Fruit fly (Drosophila melanogaster): ENCODE results near the gene CG34284.
A peak's percentile ranks its signal among the peaks of the same experiment; 100 is the strongest.

CG34284 gene

dm6 chr3R:18928346-18928917 lies 25.7 kb upstream of the CG34284 start, which contains the start of gene Mpc1:
TSS of gene Mpc1 (minus strand) at chr3R:18928659.
- peak in 1 of 2 experiments; percentile 27 for TF ChIP-seq foxo (GFP tag; optimal IDR thresholded peaks at IDR 0.05)
- peak; percentile 43 for TF ChIP-seq woc (GFP tag; optimal IDR thresholded peaks at IDR 0.05)
- TF ChIP-seq Rel (GFP tag; optimal IDR thresholded peaks at IDR 0.05): no peak
- peak; percentile 100 for TF ChIP-seq Rel (tag; optimal IDR thresholded peaks at IDR 0.05)
- TF ChIP-seq tai (GFP tag; optimal IDR thresholded peaks at IDR 0.05): peak; percentile 47
- no peak for TF ChIP-seq fru (GFP tag; optimal IDR thresholded peaks at IDR 0.05)
- no peak for TF ChIP-seq dl (GFP tag; optimal IDR thresholded peaks at IDR 0.05; ENCODE audit: insufficient read depth in 1 of 2, partially characterized antibody in 2 of 2)
- TF ChIP-seq jim (GFP tag; optimal IDR thresholded peaks at IDR 0.05): no peak
- TF ChIP-seq psq (GFP tag; optimal IDR thresholded peaks at IDR 0.05): peak; percentile 26
- TF ChIP-seq Hnf4 (GFP tag; optimal IDR thresholded peaks at IDR 0.05): peak; percentile 4

DNA sequence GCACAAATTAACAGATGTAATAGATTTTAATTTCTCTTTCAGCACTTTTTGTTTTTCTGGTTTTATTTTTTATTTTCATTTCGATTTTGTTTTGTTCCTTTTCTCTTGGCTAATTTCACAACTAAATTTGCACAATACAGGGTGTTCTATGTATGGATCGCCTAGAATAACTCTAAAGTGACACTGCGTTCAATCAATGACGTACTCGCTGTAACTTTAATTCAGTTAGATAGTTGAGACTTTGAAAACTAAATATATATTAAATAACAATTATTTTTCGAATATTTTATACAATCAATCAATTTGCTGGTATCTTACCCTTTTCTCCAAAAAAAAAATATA lies 21.9 kb upstream of the CG34284 start:
- TF ChIP-seq psq (GFP tag; optimal IDR thresholded peaks at IDR 0.05) (no peak), GATAd (GFP tag; optimal IDR thresholded peaks at IDR 0.05) (no peak), Hr83 (GFP tag; optimal IDR thresholded peaks at IDR 0.05; ENCODE audit: poor library complexity, severe bottlenecking) (no peak), Vsx2 (GFP tag; optimal IDR thresholded peaks at IDR 0.05; ENCODE audit: partially characterized antibody) (no peak), h (GFP tag; optimal IDR thresholded peaks at IDR 0.05) (no peak)

DNA sequence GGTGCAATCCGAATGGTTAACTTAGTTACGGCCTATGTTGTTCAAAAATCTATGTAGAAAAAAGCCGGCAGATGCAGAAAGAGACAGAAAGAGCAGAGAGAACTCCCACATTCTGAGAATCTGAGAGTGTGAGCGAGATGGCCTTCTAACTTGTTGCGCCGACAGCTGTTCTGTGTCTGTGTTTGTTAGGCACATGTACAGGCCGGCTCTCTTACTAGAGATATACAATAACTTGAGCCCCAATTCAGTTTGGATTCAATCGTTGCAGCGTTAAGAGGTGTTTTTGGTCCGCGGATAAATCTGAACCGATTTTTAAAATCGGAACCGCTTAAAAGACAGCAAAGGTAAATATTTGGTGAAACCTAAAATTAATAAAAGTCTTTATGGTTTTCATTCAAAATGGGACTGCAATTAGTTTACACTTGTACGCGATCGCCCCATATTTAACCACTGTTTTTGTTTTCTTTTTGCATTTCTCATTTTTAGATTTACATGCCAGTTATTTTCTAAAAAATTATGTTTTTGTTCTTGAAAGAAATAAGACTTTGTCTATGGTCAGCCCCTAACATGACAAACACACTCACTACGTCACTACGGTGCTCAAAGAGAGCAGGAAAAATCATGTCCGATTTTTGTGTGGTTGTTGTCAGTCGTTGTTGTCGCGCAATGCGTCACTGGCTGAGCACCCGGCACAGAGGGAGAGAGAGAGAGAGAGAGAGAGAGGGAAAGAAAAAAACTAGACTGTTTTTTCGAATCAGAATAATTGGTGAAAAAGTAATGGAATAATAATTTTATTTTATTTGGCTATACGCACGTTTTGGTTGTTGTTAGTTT lies 21.3 kb upstream of the CG34284 start:
- TF ChIP-seq Mio (GFP tag; optimal IDR thresholded peaks at IDR 0.05): no peak
- TF ChIP-seq sage (GFP tag; optimal IDR thresholded peaks at IDR 0.05): no peak
- no peak for TF ChIP-seq lola (GFP tag; optimal IDR thresholded peaks at IDR 0.05)
- no peak for TF ChIP-seq jim (GFP tag; optimal IDR thresholded peaks at IDR 0.05)
- TF ChIP-seq N (GFP tag; optimal IDR thresholded peaks at IDR 0.05): peak; percentile 78
- no peak for TF ChIP-seq Hnf4 (GFP tag; optimal IDR thresholded peaks at IDR 0.05)
- no peak for TF ChIP-seq sv (GFP tag; optimal IDR thresholded peaks at IDR 0.05)
- TF ChIP-seq Myc (optimal IDR thresholded peaks at IDR 0.05): no peak
- TF ChIP-seq Hr83 (GFP tag; optimal IDR thresholded peaks at IDR 0.05; ENCODE audit: poor library complexity, severe bottlenecking): peak; percentile 33
- TF ChIP-seq HLH106 (tag; optimal IDR thresholded peaks at IDR 0.05): no peak
- no peak for TF ChIP-seq Rel (GFP tag; optimal IDR thresholded peaks at IDR 0.05)
- peak; percentile 9 for TF ChIP-seq Rel (tag; optimal IDR thresholded peaks at IDR 0.05)
- no peak for TF ChIP-seq dsf (GFP tag; optimal IDR thresholded peaks at IDR 0.05; ENCODE audit: borderline replicate concordance)
- TF ChIP-seq h (GFP tag; optimal IDR thresholded peaks at IDR 0.05): peak; percentile 23
- TF ChIP-seq woc (GFP tag; optimal IDR thresholded peaks at IDR 0.05): no peak
- no peak for TF ChIP-seq fru (GFP tag; optimal IDR thresholded peaks at IDR 0.05)
- no peak for TF ChIP-seq tai (GFP tag; optimal IDR thresholded peaks at IDR 0.05)
- no peak for TF ChIP-seq CG32264 (GFP tag; optimal IDR thresholded peaks at IDR 0.05)
- no peak for TF ChIP-seq Sp1 (GFP tag; optimal IDR thresholded peaks at IDR 0.05)
- no peak for TF ChIP-seq Abd-B (GFP tag; optimal IDR thresholded peaks at IDR 0.05)
- no peak for TF ChIP-seq CG9705 (GFP tag; optimal IDR thresholded peaks at IDR 0.05)
- TF ChIP-seq psq (GFP tag; optimal IDR thresholded peaks at IDR 0.05): no peak
- peak; percentile 40 for TF ChIP-seq brk (GFP tag; optimal IDR thresholded peaks at IDR 0.05)
- TF ChIP-seq br (GFP tag; optimal IDR thresholded peaks at IDR 0.05): peak; percentile 22
- TF ChIP-seq foxo (GFP tag; optimal IDR thresholded peaks at IDR 0.05): no peak
- no peak for TF ChIP-seq rgr (GFP tag; optimal IDR thresholded peaks at IDR 0.05)
- no peak for TF ChIP-seq pan (optimal IDR thresholded peaks at IDR 0.05)
- no peak for TF ChIP-seq Vsx2 (GFP tag; optimal IDR thresholded peaks at IDR 0.05; ENCODE audit: partially characterized antibody)
- no peak for TF ChIP-seq Dfd (GFP tag; optimal IDR thresholded peaks at IDR 0.05)
- TF ChIP-seq Dif (GFP tag; optimal IDR thresholded peaks at IDR 0.05; ENCODE audit: partially characterized antibody): peak; percentile 62
- no peak for TF ChIP-seq usp (GFP tag; optimal IDR thresholded peaks at IDR 0.05)
- peak; percentile 53 for TF ChIP-seq Jra (GFP tag; optimal IDR thresholded peaks at IDR 0.05)
- peak; percentile 28 to 61 for TF ChIP-seq dl (GFP tag; optimal IDR thresholded peaks at IDR 0.05; ENCODE audit: insufficient read depth in 1 of 2, partially characterized antibody in 2 of 2)
- no peak for TF ChIP-seq ey (GFP tag; optimal IDR thresholded peaks at IDR 0.05)
- TF ChIP-seq CrebA (GFP tag; optimal IDR thresholded peaks at IDR 0.05; ENCODE audit: borderline replicate concordance): no peak
- no peak for TF ChIP-seq Hr78 (GFP tag; optimal IDR thresholded peaks at IDR 0.05)
- TF ChIP-seq GATAd (GFP tag; optimal IDR thresholded peaks at IDR 0.05): no peak
